Worm (Caenorhabditis elegans) whole organism, mixed stage, embryonic: ENCODE measurements around the gene C30H6.5.

ENCODE experiments used
- bed-3 ChIP-seq: fragments of 200-800 bp; sonication (Bioruptor generic); optimal IDR thresholded peaks from 3 replicates; lab custom pipeline; 2018; ENCODE audit warnings: mild to moderate bottlenecking, missing genetic modification characterization, moderate library complexity, missing compliant biosample characterization
- blmp-1 ChIP-seq: fragments of 150-350 bp; optimal IDR thresholded peaks from 2 replicates; lab custom pipeline; 2014; ENCODE audit warnings: missing biosample characterization, missing genetic modification characterization
- ceh-39 ChIP-seq: fragments of 150-350 bp; optimal IDR thresholded peaks from 2 replicates; lab custom pipeline; 2014; ENCODE audit warnings: missing biosample characterization, missing genetic modification characterization
- ceh-43 ChIP-seq: fragments of 200-800 bp; sonication (Bioruptor generic); optimal IDR thresholded peaks from 2 replicates; lab custom pipeline; 2018; ENCODE audit warnings: mild to moderate bottlenecking, missing genetic modification characterization, moderate library complexity, missing compliant biosample characterization
- ceh-83 ChIP-seq: fragments of 200-800 bp; sonication (Bioruptor generic); optimal IDR thresholded peaks from 2 replicates; lab custom pipeline; 2018; ENCODE audit warnings: mild to moderate bottlenecking, missing genetic modification characterization, missing compliant biosample characterization
- ces-1 ChIP-seq: fragments of 150-350 bp; optimal IDR thresholded peaks from 2 replicates; lab custom pipeline; 2014; ENCODE audit warnings: missing biosample characterization, missing genetic modification reagents, missing genetic modification characterization
- cnd-1 ChIP-seq: fragments of 200-800 bp; sonication (Bioruptor generic); optimal IDR thresholded peaks from 2 replicates; lab custom pipeline; 2018; ENCODE audit warnings: mild to moderate bottlenecking, missing genetic modification characterization, missing compliant biosample characterization
- drap-1 ChIP-seq: fragments of 200-800 bp; sonication (Bioruptor generic); optimal IDR thresholded peaks from 3 replicates; lab custom pipeline; 2018; ENCODE audit warnings: mild to moderate bottlenecking, missing genetic modification characterization, missing compliant biosample characterization
- elt-1 ChIP-seq: sonication (generic microtip); optimal IDR thresholded peaks from 2 replicates; lab custom pipeline; 2017; ENCODE audit warnings: missing genetic modification characterization, mild to moderate bottlenecking, missing compliant biosample characterization, antibody characterized with exemption, moderate library complexity, borderline replicate concordance; ENCODE audit not compliant: insufficient read depth
- flh-1 ChIP-seq: fragments of 200-800 bp; sonication (Bioruptor generic); optimal IDR thresholded peaks from 2 replicates; lab custom pipeline; 2018; ENCODE audit warnings: mild to moderate bottlenecking, missing genetic modification characterization, moderate library complexity, missing compliant biosample characterization
- ham-2 ChIP-seq: fragments of 200-800 bp; sonication (Bioruptor generic); optimal IDR thresholded peaks from 2 replicates; lab custom pipeline; 2018; ENCODE audit warnings: mild to moderate bottlenecking, missing genetic modification characterization, missing compliant biosample characterization
- hlh-1 ChIP-seq: fragments of 150-350 bp; optimal IDR thresholded peaks from 2 replicates; lab custom pipeline; 2014; ENCODE audit warnings: missing biosample characterization, missing genetic modification reagents, missing genetic modification characterization
- lin-13 ChIP-seq: fragments of 150-350 bp; optimal IDR thresholded peaks from 2 replicates; lab custom pipeline; 2014; ENCODE audit warnings: missing biosample characterization, missing genetic modification characterization
- lin-32 ChIP-seq: fragments of 200-800 bp; sonication (Bioruptor generic); optimal IDR thresholded peaks from 2 replicates; lab custom pipeline; 2018; ENCODE audit warnings: mild to moderate bottlenecking, missing genetic modification characterization, missing compliant biosample characterization
- lsy-2 ChIP-seq: fragments of 150-350 bp; optimal IDR thresholded peaks from 2 replicates; lab custom pipeline; 2014; ENCODE audit warnings: missing biosample characterization, missing genetic modification characterization
- mab-5 ChIP-seq: fragments of 150-350 bp; optimal IDR thresholded peaks from 2 replicates; lab custom pipeline; 2014; ENCODE audit warnings: missing biosample characterization, missing genetic modification characterization
- mep-1 ChIP-seq: fragments of 150-350 bp; optimal IDR thresholded peaks from 2 replicates; lab custom pipeline; 2017; ENCODE audit warnings: missing biosample characterization, missing genetic modification reagents, missing genetic modification characterization, inconsistent platforms
- mls-2 ChIP-seq: sonication (generic microtip); optimal IDR thresholded peaks from 2 replicates; lab custom pipeline; 2016; ENCODE audit warnings: mild to moderate bottlenecking, missing genetic modification characterization, moderate library complexity, missing compliant biosample characterization
- nhr-12 ChIP-seq: fragments of 150-350 bp; optimal IDR thresholded peaks from 2 replicates; lab custom pipeline; 2014; ENCODE audit warnings: missing biosample characterization, missing genetic modification characterization
- nhr-2 ChIP-seq: fragments of 150-350 bp; optimal IDR thresholded peaks from 2 replicates; lab custom pipeline; 2014; ENCODE audit warnings: missing biosample characterization, missing genetic modification characterization
- nhr-76 ChIP-seq: sonication (generic microtip); optimal IDR thresholded peaks from 2 replicates; lab custom pipeline; 2017; ENCODE audit warnings: missing biosample characterization, missing genetic modification characterization
- pha-4 ChIP-seq: fragments of 150-350 bp; optimal IDR thresholded peaks from 2 replicates; lab custom pipeline; 2018; ENCODE audit warnings: missing biosample characterization, missing genetic modification reagents, missing genetic modification characterization
- sem-2 ChIP-seq: fragments of 200-800 bp; sonication (Bioruptor generic); optimal IDR thresholded peaks from 2 replicates; lab custom pipeline; 2018; ENCODE audit warnings: mild to moderate bottlenecking, missing genetic modification characterization, missing compliant biosample characterization
- snpc-4 ChIP-seq: fragments of 150-350 bp; optimal IDR thresholded peaks from 2 replicates; lab custom pipeline; 2014; ENCODE audit warnings: missing biosample characterization, missing genetic modification characterization
- tbx-8 ChIP-seq: fragments of 200-800 bp; sonication (Bioruptor generic); optimal IDR thresholded peaks from 2 replicates; lab custom pipeline; 2018; ENCODE audit warnings: mild to moderate bottlenecking, missing genetic modification characterization, moderate library complexity, missing compliant biosample characterization
- unc-120 ChIP-seq: sonication (generic microtip); optimal IDR thresholded peaks from 2 replicates; lab custom pipeline; 2017; ENCODE audit warnings: missing genetic modification characterization, missing compliant biosample characterization; ENCODE audit not compliant: poor library complexity, severe bottlenecking
- unc-39 ChIP-seq: fragments of 150-350 bp; optimal IDR thresholded peaks from 2 replicates; lab custom pipeline; 2014; ENCODE audit warnings: missing biosample characterization, missing genetic modification characterization
- unc-62 ChIP-seq: fragments of 150-350 bp; optimal IDR thresholded peaks from 2 replicates; lab custom pipeline; 2014; ENCODE audit warnings: missing biosample characterization, missing genetic modification reagents, missing genetic modification characterization
- zip-8 ChIP-seq: fragments of 150-350 bp; optimal IDR thresholded peaks from 2 replicates; lab custom pipeline; 2014; ENCODE audit warnings: missing biosample characterization, missing genetic modification characterization

The C30H6.5 gene

ce11 chrIV:17371469-17371868 is at the start of gene C30H6.5:
Gene C30H6.5, plus strand, starts transcription at chrIV:17371769.
- TF ChIP-seq zip-8 (tag; lab: Kevin White, UChicago) (peak; percentile 7), lin-13 (tag; lab: Kevin White, UChicago) (no peak)

ce11 chrIV:17328834-17329233 is 42.7 kb upstream of the C30H6.5 start, which contains the start of gene ceh-88:
Gene ceh-88, plus strand, starts transcription at chrIV:17329188.
- no peak for TF ChIP-seq drap-1
- TF ChIP-seq nhr-2: no peak
- peak; percentile 84 for TF ChIP-seq ces-1 (GFP tag; lab: Kevin White, UChicago)

ce11 chrIV:17331100-17331577 is 40.4 kb upstream of the C30H6.5 start, which contains the start of gene C49C3.6:
Gene C49C3.6, plus strand, starts transcription at chrIV:17331527.
- TF ChIP-seq ces-1 (GFP tag; lab: Kevin White, UChicago) (peak; percentile 73), sem-2 (no peak), bed-3 (GFP tag; lab: Kevin White, UChicago) (no peak), pha-4 (tag; lab: Kevin White, UChicago) (no peak)
- TF ChIP-seq, all 35 proteins: peak for 1

- TF ChIP-seq bed-3 (GFP tag; lab: Kevin White, UChicago): no peak
- TF ChIP-seq ceh-39 (tag; lab: Kevin White, UChicago): no peak
- no peak for TF ChIP-seq ham-2 (GFP tag; lab: Kevin White, UChicago)
- no peak for TF ChIP-seq nhr-76 (tag; lab: Kevin White, UChicago)
- no peak for TF ChIP-seq drap-1
- TF ChIP-seq mls-2 (tag; lab: Kevin White, UChicago): no peak
- no peak for TF ChIP-seq unc-62 (GFP tag; lab: Kevin White, UChicago)
- no peak for TF ChIP-seq lin-13 (tag; lab: Kevin White, UChicago)
- no peak for TF ChIP-seq unc-120
- TF ChIP-seq mab-5 (tag; lab: Kevin White, UChicago): no peak
- no peak for TF ChIP-seq zip-8 (tag; lab: Kevin White, UChicago)
- TF ChIP-seq flh-1 (GFP tag; lab: Kevin White, UChicago): no peak
- no peak for TF ChIP-seq elt-1 (tag; lab: Kevin White, UChicago)
- TF ChIP-seq blmp-1 (tag; lab: Kevin White, UChicago): no peak
- no peak for TF ChIP-seq lsy-2 (tag; lab: Kevin White, UChicago)
- no peak for TF ChIP-seq nhr-12
- no peak for TF ChIP-seq pha-4 (tag; lab: Kevin White, UChicago)
- no peak for TF ChIP-seq snpc-4 (tag; lab: Kevin White, UChicago)
- TF ChIP-seq cnd-1 (tag; lab: Kevin White, UChicago): no peak
- no peak for TF ChIP-seq sem-2
- TF ChIP-seq, all 35 proteins: peak for 0
Observed at ce11 chrIV:17332261-17332660, 39.3 kb upstream of the C30H6.5 start, which contains the start of gene C49C3.7. Gene C49C3.7, plus strand, starts transcription at chrIV:17332561.

ce11 chrIV:17333542-17334281 is 37.9 kb upstream of the C30H6.5 start, which contains the start of gene C49C3.15:
Gene C49C3.15, plus strand, starts transcription at chrIV:17334231.
- no peak for TF ChIP-seq lsy-2 (tag; lab: Kevin White, UChicago)
- no peak for TF ChIP-seq sem-2
- peak; percentile 40 for TF ChIP-seq mep-1 (tag; lab: Kevin White, UChicago)
- TF ChIP-seq unc-39 (tag; lab: Kevin White, UChicago): no peak
- no peak for TF ChIP-seq ceh-83
- no peak for TF ChIP-seq bed-3 (GFP tag; lab: Kevin White, UChicago)
- TF ChIP-seq unc-62 (GFP tag; lab: Kevin White, UChicago): peak; percentile 35
- TF ChIP-seq ceh-43: peak; percentile 23
- TF ChIP-seq hlh-1 (tag; lab: Kevin White, UChicago): peak; percentile 46
- TF ChIP-seq tbx-8 (GFP tag; lab: Kevin White, UChicago): no peak
- TF ChIP-seq pha-4 (tag; lab: Kevin White, UChicago): peak; percentile 18
- peak; percentile 69 for TF ChIP-seq ceh-39 (tag; lab: Kevin White, UChicago)
- no peak for TF ChIP-seq zip-8 (tag; lab: Kevin White, UChicago)
- no peak for TF ChIP-seq elt-1 (tag; lab: Kevin White, UChicago)
- TF ChIP-seq nhr-76 (tag; lab: Kevin White, UChicago): no peak
- no peak for TF ChIP-seq lin-32 (GFP tag; lab: Kevin White, UChicago)
- TF ChIP-seq ces-1 (GFP tag; lab: Kevin White, UChicago): peak; percentile 31
- TF ChIP-seq nhr-12: no peak
